Worm (Caenorhabditis elegans) whole organism, young adult: ENCODE measurements around the gene nhr-171.

Experiments used
- F39B2.1 ChIP-seq: fragments of 200-800 bp; sonication (Bioruptor generic); IDR thresholded peaks from 2 replicates; pipeline ENCODE4 v1.3.6; 2022; ENCODE audit warnings: missing genetic modification reagents, missing genetic modification characterization, missing compliant biosample characterization
- Y53F4B.3 ChIP-seq: fragments of 200-800 bp; sonication (Bioruptor generic); IDR thresholded peaks from 2 replicates; pipeline ENCODE4 v1.3.6; 2022; ENCODE audit warnings: missing genetic modification reagents, missing genetic modification characterization, missing compliant biosample characterization
- ama-1 ChIP-seq, 3 experiments: fragments of 150-350 bp in 1 of 3; sonication (generic microtip) in 2 of 3; optimal IDR thresholded peaks; 2 replicates each; lab custom pipeline; 2014 to 2018; ENCODE audit warnings: missing biosample characterization in 2 of 3, missing genetic modification characterization in 2 of 3, missing genetic modification reagents in 2 of 3
- atf-7 ChIP-seq: sonication (generic microtip); optimal IDR thresholded peaks from 2 replicates; lab custom pipeline; 2017; ENCODE audit warnings: mild to moderate bottlenecking, missing genetic modification characterization, missing compliant biosample characterization
- attf-6 ChIP-seq: fragments of 200-800 bp; sonication (Bioruptor generic); IDR thresholded peaks from 2 replicates; pipeline ENCODE4 v1.3.6; 2022; ENCODE audit warnings: missing genetic modification reagents, missing genetic modification characterization, missing compliant biosample characterization
- gei-17 ChIP-seq: fragments of 200-800 bp; sonication (Bioruptor generic); optimal IDR thresholded peaks from 2 replicates; lab custom pipeline; 2018; ENCODE audit warnings: mild to moderate bottlenecking, missing genetic modification characterization, missing compliant biosample characterization
- hlh-26 ChIP-seq: fragments of 200-800 bp; sonication (Bioruptor generic); conservative IDR thresholded peaks from 2 replicates; pipeline ENCODE4 v1.3.6; 2022; ENCODE audit warnings: missing genetic modification reagents, missing genetic modification characterization, missing compliant biosample characterization
- lin-54 ChIP-seq: fragments of 200-800 bp; sonication (Bioruptor generic); optimal IDR thresholded peaks from 2 replicates; lab custom pipeline; 2018; ENCODE audit warnings: mild to moderate bottlenecking, missing genetic modification characterization, missing compliant biosample characterization
- madf-8 ChIP-seq: fragments of 200-800 bp; sonication (Bioruptor generic); conservative IDR thresholded peaks from 2 replicates; pipeline ENCODE4 v1.3.6; 2022; ENCODE audit warnings: missing genetic modification reagents, missing genetic modification characterization, missing compliant biosample characterization
- nhr-80 ChIP-seq: sonication (generic microtip); optimal IDR thresholded peaks from 2 replicates; lab custom pipeline; 2016; ENCODE audit warnings: missing genetic modification characterization, missing compliant biosample characterization
- pha-4 ChIP-seq: fragments of 150-350 bp; sonication (generic microtip); optimal IDR thresholded peaks from 2 replicates; lab custom pipeline; 2014; ENCODE audit warnings: missing biosample characterization, missing genetic modification reagents, missing genetic modification characterization
- rcor-1 ChIP-seq: fragments of 200-800 bp; sonication (Bioruptor generic); IDR thresholded peaks from 2 replicates; pipeline ENCODE4 v1.3.6; 2022; ENCODE audit warnings: missing genetic modification reagents, missing genetic modification characterization, missing compliant biosample characterization
- unc-62 ChIP-seq: fragments of 150-350 bp; optimal IDR thresholded peaks from 2 replicates; lab custom pipeline; 2014; ENCODE audit warnings: missing biosample characterization, missing genetic modification reagents, missing genetic modification characterization
- zim-3 ChIP-seq: sonication (generic microtip); optimal IDR thresholded peaks from 2 replicates; lab custom pipeline; 2017; ENCODE audit warnings: mild to moderate bottlenecking, missing genetic modification characterization, moderate library complexity, missing compliant biosample characterization

ce11 chrV:7562947-7563346 lies 51.4 kb downstream of the nhr-171 start, which contains the start of gene F19F10.1:
- TF ChIP-seq unc-62 (GFP tag; lab: Kevin White, UChicago) (no peak), atf-7 (tag; lab: Kevin White, UChicago) (no peak), madf-8 (no peak), zim-3 (no peak), hlh-26 (GFP tag; lab: Robert Waterston, UW) (no peak), Y53F4B.3 (GFP tag; lab: Robert Waterston, UW) (no peak), gei-17 (GFP tag; lab: Kevin White, UChicago) (no peak), attf-6 (GFP tag; lab: Robert Waterston, UW) (no peak), lin-54 (GFP tag; lab: Kevin White, UChicago) (no peak), ama-1 (optimal IDR thresholded peaks at IDR 0.05; lab: Kevin White, UChicago) (no peak), ama-1 (GFP tag; optimal IDR thresholded peaks at IDR 0.05; lab: Kevin White, UChicago) (no peak), F39B2.1 (GFP tag; lab: Robert Waterston, UW) (no peak), pha-4 (tag; lab: Kevin White, UChicago) (no peak), rcor-1 (GFP tag; lab: Robert Waterston, UW) (no peak), nhr-80 (tag; lab: Kevin White, UChicago) (no peak)
